Worm (Caenorhabditis elegans) whole organism, mixed stage, embryonic: ENCODE results near the gene C33C12.11.
"Not testable (repeated sequence)": the region's sequence is repeated elsewhere in the genome, so short reads cannot be mapped to it uniquely, and the experiment has no call there.

Experiments
- cnd-1 ChIP-seq: fragments of 200-800 bp; sonication (Bioruptor generic); optimal IDR thresholded peaks from 2 replicates; lab custom pipeline; 2018; ENCODE audit warnings: mild to moderate bottlenecking, missing genetic modification characterization, missing compliant biosample characterization
- elt-1 ChIP-seq: sonication (generic microtip); optimal IDR thresholded peaks from 2 replicates; lab custom pipeline; 2017; ENCODE audit warnings: missing genetic modification characterization, mild to moderate bottlenecking, missing compliant biosample characterization, antibody characterized with exemption, moderate library complexity, borderline replicate concordance; ENCODE audit not compliant: insufficient read depth
- hlh-1 ChIP-seq: fragments of 150-350 bp; optimal IDR thresholded peaks from 2 replicates; lab custom pipeline; 2014; ENCODE audit warnings: missing biosample characterization, missing genetic modification reagents, missing genetic modification characterization
- lin-13 ChIP-seq: fragments of 150-350 bp; optimal IDR thresholded peaks from 2 replicates; lab custom pipeline; 2014; ENCODE audit warnings: missing biosample characterization, missing genetic modification characterization
- nhr-76 ChIP-seq: sonication (generic microtip); optimal IDR thresholded peaks from 2 replicates; lab custom pipeline; 2017; ENCODE audit warnings: missing biosample characterization, missing genetic modification characterization
- pha-4 ChIP-seq: fragments of 150-350 bp; optimal IDR thresholded peaks from 2 replicates; lab custom pipeline; 2018; ENCODE audit warnings: missing biosample characterization, missing genetic modification reagents, missing genetic modification characterization
- sem-2 ChIP-seq: fragments of 200-800 bp; sonication (Bioruptor generic); optimal IDR thresholded peaks from 2 replicates; lab custom pipeline; 2018; ENCODE audit warnings: mild to moderate bottlenecking, missing genetic modification characterization, missing compliant biosample characterization
- unc-62 ChIP-seq: fragments of 150-350 bp; optimal IDR thresholded peaks from 2 replicates; lab custom pipeline; 2014; ENCODE audit warnings: missing biosample characterization, missing genetic modification reagents, missing genetic modification characterization
- zip-8 ChIP-seq: fragments of 150-350 bp; optimal IDR thresholded peaks from 2 replicates; lab custom pipeline; 2014; ENCODE audit warnings: missing biosample characterization, missing genetic modification characterization

DNA sequence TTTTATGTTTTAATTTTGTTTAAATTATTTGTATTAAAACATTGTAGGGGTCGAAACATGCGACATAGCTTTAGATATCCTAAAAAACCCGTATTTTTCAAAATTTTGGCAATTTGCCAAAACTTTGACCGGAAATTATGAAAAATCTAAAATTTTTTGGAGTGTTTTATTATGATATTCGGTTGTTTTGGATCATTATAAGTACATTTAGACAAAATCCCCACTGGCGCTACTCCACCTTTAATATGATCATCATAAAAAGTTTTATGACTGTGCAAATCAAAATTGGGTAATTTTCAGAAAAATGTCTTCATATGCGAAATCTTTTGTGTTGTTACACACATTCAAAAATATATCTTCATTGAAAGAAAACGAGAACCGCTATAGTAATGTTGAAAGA lies 9.9 kb downstream of the C33C12.11 start, which contains the start of gene math-18:
- not testable (repeated sequence) for TF ChIP-seq hlh-1 (tag; lab: Kevin White, UChicago); zip-8; elt-1 (tag; lab: Kevin White, UChicago); lin-13 (tag; lab: Kevin White, UChicago); cnd-1 (tag; lab: Kevin White, UChicago); nhr-76 (tag; lab: Kevin White, UChicago); pha-4 (tag; lab: Kevin White, UChicago); sem-2 (GFP tag; lab: Kevin White, UChicago); unc-62 (GFP tag; lab: Kevin White, UChicago)
